Fruit fly (Drosophila melanogaster): ENCODE measurements around the gene Pcp.

Gene Pcp

dm6 chr2L:7049009-7049647, 27.6 kb downstream of the Pcp start (continued):
- no peak for TF ChIP-seq Hey (tag; optimal IDR thresholded peaks at IDR 0.05)
- no peak for TF ChIP-seq pho (GFP tag; optimal IDR thresholded peaks at IDR 0.05)
- TF ChIP-seq CG7963 (GFP tag; IDR thresholded peaks at IDR 0.05; ENCODE audit: partially characterized antibody): peak; percentile 100
- TF ChIP-seq CG11504 (tag; optimal IDR thresholded peaks at IDR 0.05): peak; percentile 15
- TF ChIP-seq ATbp (GFP tag; optimal IDR thresholded peaks at IDR 0.05): no peak
- no peak for TF ChIP-seq gem (tag; optimal IDR thresholded peaks at IDR 0.05)
- TF ChIP-seq en (GFP tag; optimal IDR thresholded peaks at IDR 0.05): no peak
- no peak for TF ChIP-seq dmrt99B (tag; optimal IDR thresholded peaks at IDR 0.05)
- TF ChIP-seq TFAM (GFP tag; optimal IDR thresholded peaks at IDR 0.05): no peak
- TF ChIP-seq CG33557 (GFP tag; optimal IDR thresholded peaks at IDR 0.05): peak; percentile 16
- no peak for TF ChIP-seq CG31365 (tag; optimal IDR thresholded peaks at IDR 0.05)
- TF ChIP-seq run (tag; optimal IDR thresholded peaks at IDR 0.05): no peak
- TF ChIP-seq scrt (GFP tag; optimal IDR thresholded peaks at IDR 0.05): peak; percentile 49
- peak; percentile 1 for TF ChIP-seq CG7556 (GFP tag; optimal IDR thresholded peaks at IDR 0.05)
- TF ChIP-seq fu2 (GFP tag; optimal IDR thresholded peaks at IDR 0.05): no peak
- peak; percentile 72 for TF ChIP-seq CG10431 (GFP tag; optimal IDR thresholded peaks at IDR 0.05)
- TF ChIP-seq Bgb (GFP tag; IDR thresholded peaks at IDR 0.05; ENCODE audit: partially characterized antibody): peak; percentile 99
- TF ChIP-seq sd (tag; optimal IDR thresholded peaks at IDR 0.05): peak; percentile 71
- TF ChIP-seq Sox100B (GFP tag; optimal IDR thresholded peaks at IDR 0.05): no peak
- TF ChIP-seq mld (GFP tag; IDR thresholded peaks at IDR 0.05; ENCODE audit: partially characterized antibody): peak; percentile 100
- TF ChIP-seq CG6654 (GFP tag; optimal IDR thresholded peaks at IDR 0.05): no peak
- TF ChIP-seq Asciz (GFP tag; optimal IDR thresholded peaks at IDR 0.05): no peak
- TF ChIP-seq Abd-B (GFP tag; optimal IDR thresholded peaks at IDR 0.05): no peak
- no peak for TF ChIP-seq NC2α (GFP tag; optimal IDR thresholded peaks at IDR 0.05)
- peak; percentile 40; the same call in 1 of the 2 replicates for TF ChIP-seq Ptx1 (GFP tag; IDR thresholded peaks at IDR 0.05)
- TF ChIP-seq CG7928 (GFP tag; optimal IDR thresholded peaks at IDR 0.05): no peak
- no peak for TF ChIP-seq dm (GFP tag; optimal IDR thresholded peaks at IDR 0.05)
- TF ChIP-seq PHDP (tag; optimal IDR thresholded peaks at IDR 0.05): no peak
- peak; percentile 30 for TF ChIP-seq Meics (GFP tag; optimal IDR thresholded peaks at IDR 0.05)
- TF ChIP-seq CG1832 (GFP tag; optimal IDR thresholded peaks at IDR 0.05): no peak
- TF ChIP-seq CG13296 (GFP tag; optimal IDR thresholded peaks at IDR 0.05): peak; percentile 60
- no peak for TF ChIP-seq maf-S (GFP tag; optimal IDR thresholded peaks at IDR 0.05)
- TF ChIP-seq CG12071 (GFP tag; optimal IDR thresholded peaks at IDR 0.05): peak; percentile 67
- TF ChIP-seq CG10543 (GFP tag; optimal IDR thresholded peaks at IDR 0.05): peak; percentile 2
- TF ChIP-seq CG16779 (GFP tag; IDR thresholded peaks at IDR 0.05): no peak
- no peak for TF ChIP-seq crp (GFP tag; optimal IDR thresholded peaks at IDR 0.05)
- TF ChIP-seq Deaf1 (tag; optimal IDR thresholded peaks at IDR 0.05): peak; percentile 40
- TF ChIP-seq row (GFP tag; IDR thresholded peaks at IDR 0.05): peak; percentile 93
- 0 out of 2 replicates have a peak, but pooled peaks have one; percentile 31 for TF ChIP-seq CG32767 (GFP tag; IDR thresholded peaks at IDR 0.05)
- peak; percentile 23; the same call in 1 of the 2 replicates for TF ChIP-seq Ada2b (GFP tag; IDR thresholded peaks at IDR 0.05)
- TF ChIP-seq stwl (tag; optimal IDR thresholded peaks at IDR 0.05): peak; percentile 63
- no peak for TF ChIP-seq Fer3 (tag; optimal IDR thresholded peaks at IDR 0.05)
- TF ChIP-seq Ravus (GFP tag; IDR thresholded peaks at IDR 0.05): no peak
- TF ChIP-seq Scr (GFP tag; IDR thresholded peaks at IDR 0.05; ENCODE audit: partially characterized antibody): peak; percentile 88
- peak; percentile 84 for TF ChIP-seq amos (GFP tag; IDR thresholded peaks at IDR 0.05; ENCODE audit: partially characterized antibody)
- no peak for TF ChIP-seq tin (GFP tag; optimal IDR thresholded peaks at IDR 0.05)
- no peak for TF ChIP-seq Lhr (GFP tag; optimal IDR thresholded peaks at IDR 0.05)
- no peak for TF ChIP-seq Myb (GFP tag; optimal IDR thresholded peaks at IDR 0.05)
- TF ChIP-seq Aef1 (GFP tag; IDR thresholded peaks at IDR 0.05): no peak
